Fruit fly (Drosophila melanogaster) whole organism, pupa: ENCODE data around the gene CG6790.

Source experiments
- CG10348 ChIP-seq: fragments of 200-800 bp; sonication (Bioruptor generic); IDR thresholded peaks from 2 replicates; pipeline ENCODE4 v1.3.6; 2022; ENCODE audit warnings: missing biosample characterization, missing genetic modification characterization
- CG13204 ChIP-seq: fragments of 200-800 bp; sonication (Bioruptor generic); optimal IDR thresholded peaks from 2 replicates; lab custom pipeline; 2018; ENCODE audit warnings: missing biosample characterization, mild to moderate bottlenecking, missing genetic modification characterization, moderate library complexity
- CG34367 ChIP-seq: fragments of 200-800 bp; sonication (Bioruptor generic); optimal IDR thresholded peaks from 2 replicates; lab custom pipeline; 2018; ENCODE audit warnings: missing biosample characterization, mild to moderate bottlenecking, missing genetic modification characterization
- CG8159 ChIP-seq: fragments of 200-800 bp; sonication (Bioruptor generic); optimal IDR thresholded peaks from 3 replicates; lab custom pipeline; 2018; ENCODE audit warnings: missing biosample characterization, mild to moderate bottlenecking, missing genetic modification characterization, moderate library complexity
- D1 ChIP-seq: fragments of 200-800 bp; sonication (Bioruptor generic); optimal IDR thresholded peaks from 2 replicates; lab custom pipeline; 2018; ENCODE audit warnings: missing biosample characterization, mild to moderate bottlenecking, missing genetic modification characterization, moderate library complexity
- EcR ChIP-seq: fragments of 200-800 bp; sonication (Bioruptor generic); optimal IDR thresholded peaks from 3 replicates; lab custom pipeline; 2019; ENCODE audit warnings: missing biosample characterization, missing genetic modification characterization, mild to moderate bottlenecking, moderate library complexity, missing genetic modification reagents
- Pif1A ChIP-seq: fragments of 200-800 bp; sonication (Bioruptor generic); optimal IDR thresholded peaks from 3 replicates; lab custom pipeline; 2016; ENCODE audit warnings: missing biosample characterization, missing genetic modification characterization
- Pif1B ChIP-seq: fragments of 200-800 bp; sonication (Bioruptor generic); optimal IDR thresholded peaks from 3 replicates; lab custom pipeline; 2016; ENCODE audit warnings: missing biosample characterization, missing genetic modification characterization
- rn ChIP-seq: fragments of 200-800 bp; sonication (Bioruptor generic); IDR thresholded peaks from 2 replicates; pipeline ENCODE4 v1.3.6; 2022; ENCODE audit warnings: missing biosample characterization, missing genetic modification characterization

dm6 chr3R:11619709-11620409, 41.3 kb upstream of the CG6790 start, which contains the start of the genes Jupiter and CG14710:
- TF ChIP-seq D1 (tag; lab: Kevin White, UChicago), result no peak
- peak; percentile 44; the same call in 1 of the 2 replicates for TF ChIP-seq rn (GFP tag; lab: Robert Waterston, UW)
- no peak for TF ChIP-seq Pif1B (GFP tag; lab: Kevin White, UChicago)
- TF ChIP-seq CG34367, result no peak
- no peak for TF ChIP-seq CG13204 (GFP tag; lab: Kevin White, UChicago)
- TF ChIP-seq CG8159, result peak; percentile 41
- no peak for TF ChIP-seq CG10348 (GFP tag; lab: Robert Waterston, UW)
- TF ChIP-seq EcR, result peak; percentile 42
- TF ChIP-seq Pif1A (GFP tag; lab: Kevin White, UChicago), result no peak
